Worm (Caenorhabditis elegans) whole organism, L2 larva: ENCODE data around the gene R05H5.4.
A peak's percentile ranks its signal among the peaks of the same experiment; 100 is the strongest.

Experiments used
- F13H6.1 ChIP-seq: sonication (generic microtip); optimal IDR thresholded peaks from 2 replicates; lab custom pipeline; 2016; ENCODE audit warnings: missing genetic modification characterization, missing compliant biosample characterization
- Y55F3AM.14 ChIP-seq: fragments of 200-800 bp; sonication (Bioruptor generic); optimal IDR thresholded peaks from 2 replicates; lab custom pipeline; 2018; ENCODE audit warnings: mild to moderate bottlenecking, missing genetic modification characterization, missing compliant biosample characterization
- ZK546.5 ChIP-seq: sonication (generic microtip); optimal IDR thresholded peaks from 2 replicates; lab custom pipeline; 2017; ENCODE audit warnings: missing biosample characterization, missing genetic modification characterization
- aly-2 ChIP-seq: fragments of 150-350 bp; optimal IDR thresholded peaks from 2 replicates; lab custom pipeline; 2014; ENCODE audit warnings: missing biosample characterization, missing genetic modification characterization
- ceh-82 ChIP-seq: fragments of 150-350 bp; optimal IDR thresholded peaks from 2 replicates; lab custom pipeline; 2014; ENCODE audit warnings: missing biosample characterization, missing genetic modification characterization
- crh-2 ChIP-seq: sonication (generic microtip); optimal IDR thresholded peaks from 2 replicates; lab custom pipeline; 2017; ENCODE audit warnings: missing biosample characterization, missing genetic modification characterization
- elt-1 ChIP-seq: fragments of 150-350 bp; optimal IDR thresholded peaks from 2 replicates; lab custom pipeline; 2014; ENCODE audit warnings: missing biosample characterization, missing genetic modification characterization
- fos-1 ChIP-seq: fragments of 150-350 bp; optimal IDR thresholded peaks from 2 replicates; lab custom pipeline; 2014; ENCODE audit warnings: missing biosample characterization, missing genetic modification characterization
- lin-11 ChIP-seq: fragments of 150-350 bp; sonication (generic microtip); optimal IDR thresholded peaks from 2 replicates; lab custom pipeline; 2014; ENCODE audit warnings: missing biosample characterization, missing genetic modification characterization, inconsistent platforms, mixed read lengths
- lin-13 ChIP-seq: fragments of 150-350 bp; optimal IDR thresholded peaks from 2 replicates; lab custom pipeline; 2014; ENCODE audit warnings: missing biosample characterization, missing genetic modification reagents, missing genetic modification characterization
- lsy-2 ChIP-seq, 2 experiments: fragments of 150-350 bp in 1 of 2; sonication (generic microtip) in 1 of 2; optimal IDR thresholded peaks; 2 replicates each; lab custom pipeline; 2014 to 2017; ENCODE audit warnings: missing biosample characterization in 2 of 2, missing genetic modification characterization in 2 of 2
- mbf-1 ChIP-seq: sonication (generic microtip); optimal IDR thresholded peaks from 2 replicates; lab custom pipeline; 2017; ENCODE audit warnings: missing biosample characterization, missing genetic modification characterization
- mdl-1 ChIP-seq, 2 experiments: fragments of 150-350 bp in 1 of 2; sonication (generic microtip) in 1 of 2; optimal IDR thresholded peaks; 2 replicates each; lab custom pipeline; 2017; ENCODE audit warnings: missing biosample characterization in 2 of 2, missing genetic modification characterization in 2 of 2
- nhr-12 ChIP-seq: fragments of 150-350 bp; optimal IDR thresholded peaks from 2 replicates; lab custom pipeline; 2014; ENCODE audit warnings: missing biosample characterization, missing genetic modification characterization
- nhr-23 ChIP-seq: fragments of 150-350 bp; optimal IDR thresholded peaks from 2 replicates; lab custom pipeline; 2014; ENCODE audit warnings: missing biosample characterization, missing genetic modification reagents, missing genetic modification characterization
- nhr-237 ChIP-seq: fragments of 150-350 bp; optimal IDR thresholded peaks from 2 replicates; lab custom pipeline; 2014; ENCODE audit warnings: missing biosample characterization, missing genetic modification characterization
- nhr-25 ChIP-seq: fragments of 150-350 bp; sonication (generic microtip); optimal IDR thresholded peaks from 3 replicates; lab custom pipeline; 2014; ENCODE audit warnings: missing biosample characterization, missing genetic modification characterization
- peb-1 ChIP-seq: fragments of 150-350 bp; optimal IDR thresholded peaks from 2 replicates; lab custom pipeline; 2014; ENCODE audit warnings: missing biosample characterization, missing genetic modification characterization
- sem-4 ChIP-seq: fragments of 150-350 bp; optimal IDR thresholded peaks from 2 replicates; lab custom pipeline; 2014; ENCODE audit warnings: missing biosample characterization, missing genetic modification reagents, missing genetic modification characterization
- sma-3 ChIP-seq: sonication (generic microtip); optimal IDR thresholded peaks from 2 replicates; lab custom pipeline; 2016; ENCODE audit warnings: missing genetic modification reagents, missing genetic modification characterization, missing compliant biosample characterization
- snpc-4 ChIP-seq: fragments of 150-350 bp; optimal IDR thresholded peaks from 2 replicates; lab custom pipeline; 2014; ENCODE audit warnings: missing biosample characterization, missing genetic modification characterization
- ztf-1 ChIP-seq: fragments of 200-800 bp; sonication (Bioruptor generic); conservative IDR thresholded peaks from 2 replicates; pipeline ENCODE4 v1.3.6; 2022; ENCODE audit warnings: missing genetic modification characterization, missing compliant biosample characterization
- ztf-4 ChIP-seq: fragments of 150-350 bp; optimal IDR thresholded peaks from 2 replicates; lab custom pipeline; 2014; ENCODE audit warnings: missing biosample characterization, missing genetic modification characterization

R05H5.4 gene

ce11 chrII:10166365-10166764 lies 33.4 kb downstream of the R05H5.4 start:
- TF ChIP-seq lin-11 (tag; lab: Kevin White, UChicago) (peak; percentile 0), ztf-1 (GFP tag; lab: Robert Waterston, UW) (no peak)

- TF ChIP-seq aly-2 (no peak), snpc-4 (tag; lab: Kevin White, UChicago) (no peak), nhr-12 (tag; lab: Kevin White, UChicago) (no peak)
Observed at ce11 chrII:10164137-10164536, 35.7 kb downstream of the R05H5.4 start.

ce11 chrII:10162785-10163184 lies 37.0 kb downstream of the R05H5.4 start:
- TF ChIP-seq ztf-4, result no peak
- 0 out of 2 replicates have a peak, but pooled peaks have one; percentile 69 for TF ChIP-seq ztf-1 (GFP tag; lab: Robert Waterston, UW)
- no peak for TF ChIP-seq lin-13 (GFP tag; lab: Kevin White, UChicago)
- TF ChIP-seq aly-2, result no peak
- no peak for TF ChIP-seq peb-1 (tag; lab: Kevin White, UChicago)
- no peak for TF ChIP-seq ceh-82 (tag; lab: Kevin White, UChicago)
- no peak for TF ChIP-seq nhr-237

DNA sequence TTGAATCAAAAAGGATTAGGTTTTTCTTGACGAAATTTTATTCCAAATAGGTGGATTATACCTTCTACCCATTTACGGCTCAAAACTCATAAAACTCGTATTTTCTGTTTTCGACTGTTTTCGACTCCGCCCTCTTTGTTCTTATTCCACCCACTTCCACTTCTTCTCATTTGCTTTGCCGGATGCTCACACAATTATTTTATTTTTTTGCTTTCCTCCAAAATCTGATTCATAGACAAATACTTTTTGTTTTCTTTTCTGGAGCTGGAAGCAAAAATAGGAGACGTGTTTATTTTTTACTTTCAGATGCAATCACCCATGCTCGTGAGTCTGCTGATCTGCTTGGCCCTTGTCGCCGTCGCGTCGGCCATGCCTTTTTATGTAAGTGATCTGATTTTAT lies 44.7 kb downstream of the R05H5.4 start, which contains the start of gene nlp-63:
Gene nlp-63, plus strand, starts transcription at position 301 of the 400 bp plus-strand sequence.
- TF ChIP-seq nhr-25 (tag; lab: Kevin White, UChicago) (no peak), sma-3 (no peak), nhr-23 (no peak), ZK546.5 (tag; lab: Kevin White, UChicago) (no peak), sem-4 (tag; lab: Kevin White, UChicago) (no peak), F13H6.1 (no peak), lsy-2 (tag; optimal IDR thresholded peaks at IDR 0.05; lab: Kevin White, UChicago) (no peak), fos-1 (no peak), nhr-237 (no peak), elt-1 (tag; lab: Kevin White, UChicago) (no peak), mdl-1 (tag; optimal IDR thresholded peaks at IDR 0.05; lab: Kevin White, UChicago) (no peak), Y55F3AM.14 (no peak), crh-2 (tag; lab: Kevin White, UChicago) (no peak), peb-1 (tag; lab: Kevin White, UChicago) (no peak), mbf-1 (tag; lab: Kevin White, UChicago) (no peak), lin-13 (GFP tag; lab: Kevin White, UChicago) (no peak)
